Worm (Caenorhabditis elegans) whole organism, midembryonic: ENCODE data around the gene cyp-37B1.

Source experiments
- T22C8.4 ChIP-seq: fragments of 200-800 bp; sonication (Bioruptor generic); IDR thresholded peaks from 2 replicates; pipeline ENCODE4 v1.3.6; 2022; ENCODE audit warnings: missing genetic modification characterization, missing compliant biosample characterization
- cog-1 ChIP-seq: sonication (generic microtip); optimal IDR thresholded peaks from 2 replicates; lab custom pipeline; 2016; ENCODE audit warnings: missing genetic modification characterization, missing compliant biosample characterization
- flt-1 ChIP-seq: fragments of 200-800 bp; sonication (Bioruptor generic); IDR thresholded peaks from 2 replicates; pipeline ENCODE4 v1.3.6; 2022; ENCODE audit warnings: missing genetic modification characterization, missing compliant biosample characterization
- klf-2 ChIP-seq: fragments of 200-800 bp; sonication (Bioruptor generic); conservative IDR thresholded peaks from 2 replicates; pipeline ENCODE4 v1.3.6; 2022; ENCODE audit warnings: missing genetic modification reagents, missing genetic modification characterization, missing compliant biosample characterization
- med-1 ChIP-seq: sonication (generic microtip); optimal IDR thresholded peaks from 2 replicates; lab custom pipeline; 2017; ENCODE audit warnings: missing genetic modification characterization, mild to moderate bottlenecking, missing compliant biosample characterization, antibody characterized with exemption, missing genetic modification reagents; ENCODE audit not compliant: insufficient read depth
- ref-1 ChIP-seq: fragments of 200-800 bp; sonication (Bioruptor generic); conservative IDR thresholded peaks from 2 replicates; pipeline ENCODE4 v1.3.6; 2022; ENCODE audit warnings: missing genetic modification reagents, missing genetic modification characterization, missing compliant biosample characterization
- tab-1 ChIP-seq: fragments of 200-800 bp; sonication (Bioruptor generic); IDR thresholded peaks from 2 replicates; pipeline ENCODE4 v1.3.6; 2022; ENCODE audit warnings: missing genetic modification characterization, missing compliant biosample characterization
- ztf-23 ChIP-seq: fragments of 200-800 bp; sonication (Bioruptor generic); IDR thresholded peaks from 2 replicates; pipeline ENCODE4 v1.3.6; 2022; ENCODE audit warnings: missing genetic modification reagents, missing genetic modification characterization, missing compliant biosample characterization
- ztf-29 ChIP-seq: fragments of 200-800 bp; sonication (Bioruptor generic); IDR thresholded peaks from 2 replicates; pipeline ENCODE4 v1.3.6; 2022; ENCODE audit warnings: missing genetic modification reagents, missing genetic modification characterization, missing compliant biosample characterization

Gene cyp-37B1

ce11 chrV:16277918-16278317, at the start of gene cyp-37B1:
Gene cyp-37B1, plus strand, starts transcription at chrV:16278116.
- TF ChIP-seq ref-1 (GFP tag; lab: Robert Waterston, UW), result no peak
- no peak for TF ChIP-seq flt-1 (GFP tag; lab: Robert Waterston, UW)
- TF ChIP-seq T22C8.4 (GFP tag; lab: Robert Waterston, UW), result no peak
- no peak for TF ChIP-seq tab-1 (GFP tag; lab: Robert Waterston, UW)
- TF ChIP-seq med-1 (GFP tag; lab: Kevin White, UChicago), result no peak
- TF ChIP-seq klf-2 (GFP tag; lab: Robert Waterston, UW), result no peak
- no peak for TF ChIP-seq ztf-29 (GFP tag; lab: Robert Waterston, UW)
- no peak for TF ChIP-seq cog-1 (tag; lab: Kevin White, UChicago)
- no peak for TF ChIP-seq ztf-23 (GFP tag; lab: Robert Waterston, UW)

- TF ChIP-seq ztf-23 (GFP tag; lab: Robert Waterston, UW) (no peak), tab-1 (GFP tag; lab: Robert Waterston, UW) (no peak), flt-1 (GFP tag; lab: Robert Waterston, UW) (no peak), ref-1 (GFP tag; lab: Robert Waterston, UW) (no peak), T22C8.4 (GFP tag; lab: Robert Waterston, UW) (no peak), med-1 (GFP tag; lab: Kevin White, UChicago) (no peak), klf-2 (GFP tag; lab: Robert Waterston, UW) (no peak)
These were observed 48.5 kb upstream of the cyp-37B1 start for ce11 chrV:16229439-16229838.

ce11 chrV:16229896-16230295, 48.0 kb upstream of the cyp-37B1 start, which contains the start of the genes F21H7.2 and F21H7.12:
Gene F21H7.2, minus strand, starts transcription at chrV:16229996.
Gene F21H7.12, plus strand, starts transcription at chrV:16230165.
- no peak for TF ChIP-seq klf-2 (GFP tag; lab: Robert Waterston, UW)

- no peak for TF ChIP-seq cog-1 (tag; lab: Kevin White, UChicago)
- TF ChIP-seq ref-1 (GFP tag; lab: Robert Waterston, UW), result no peak
- TF ChIP-seq ztf-29 (GFP tag; lab: Robert Waterston, UW), result no peak
- TF ChIP-seq T22C8.4 (GFP tag; lab: Robert Waterston, UW), result no peak
- TF ChIP-seq klf-2 (GFP tag; lab: Robert Waterston, UW), result no peak
- no peak for TF ChIP-seq flt-1 (GFP tag; lab: Robert Waterston, UW)
- TF ChIP-seq tab-1 (GFP tag; lab: Robert Waterston, UW), result no peak
- TF ChIP-seq med-1 (GFP tag; lab: Kevin White, UChicago), result no peak
- no peak for TF ChIP-seq ztf-23 (GFP tag; lab: Robert Waterston, UW)
These were observed 45.7 kb upstream of the cyp-37B1 start, which contains the start of gene gst-22 for ce11 chrV:16232180-16232579. Gene gst-22, minus strand, starts transcription at chrV:16232282.

- TF ChIP-seq ztf-29 (GFP tag; lab: Robert Waterston, UW), result no peak
- TF ChIP-seq ref-1 (GFP tag; lab: Robert Waterston, UW), result no peak
- no peak for TF ChIP-seq flt-1 (GFP tag; lab: Robert Waterston, UW)
- TF ChIP-seq T22C8.4 (GFP tag; lab: Robert Waterston, UW), result no peak
- no peak for TF ChIP-seq med-1 (GFP tag; lab: Kevin White, UChicago)
- TF ChIP-seq tab-1 (GFP tag; lab: Robert Waterston, UW), result no peak
- TF ChIP-seq cog-1 (tag; lab: Kevin White, UChicago), result no peak
- TF ChIP-seq ztf-23 (GFP tag; lab: Robert Waterston, UW), result no peak
- no peak for TF ChIP-seq klf-2 (GFP tag; lab: Robert Waterston, UW)
These were observed 44.3 kb upstream of the cyp-37B1 start, which contains the start of gene clec-233 for ce11 chrV:16233624-16234023. Gene clec-233, plus strand, starts transcription at chrV:16233924.

ce11 chrV:16235135-16235534, 42.8 kb upstream of the cyp-37B1 start, which contains the start of gene F21H7.3:
Gene F21H7.3, minus strand, starts transcription at chrV:16235235.
- TF ChIP-seq tab-1 (GFP tag; lab: Robert Waterston, UW), result no peak
- TF ChIP-seq ztf-29 (GFP tag; lab: Robert Waterston, UW), result no peak
- no peak for TF ChIP-seq cog-1 (tag; lab: Kevin White, UChicago)
- no peak for TF ChIP-seq klf-2 (GFP tag; lab: Robert Waterston, UW)
- no peak for TF ChIP-seq ztf-23 (GFP tag; lab: Robert Waterston, UW)
- TF ChIP-seq ref-1 (GFP tag; lab: Robert Waterston, UW), result no peak
- no peak for TF ChIP-seq med-1 (GFP tag; lab: Kevin White, UChicago)
- no peak for TF ChIP-seq T22C8.4 (GFP tag; lab: Robert Waterston, UW)
- no peak for TF ChIP-seq flt-1 (GFP tag; lab: Robert Waterston, UW)

- no peak for TF ChIP-seq T22C8.4 (GFP tag; lab: Robert Waterston, UW)
- TF ChIP-seq flt-1 (GFP tag; lab: Robert Waterston, UW), result no peak
- no peak for TF ChIP-seq cog-1 (tag; lab: Kevin White, UChicago)
- no peak for TF ChIP-seq med-1 (GFP tag; lab: Kevin White, UChicago)
- TF ChIP-seq ref-1 (GFP tag; lab: Robert Waterston, UW), result no peak
- TF ChIP-seq klf-2 (GFP tag; lab: Robert Waterston, UW), result no peak
These were observed 42.3 kb upstream of the cyp-37B1 start, which contains the start of gene srh-98 for ce11 chrV:16235647-16236046. Gene srh-98, minus strand, starts transcription at chrV:16235747.

- TF ChIP-seq klf-2 (GFP tag; lab: Robert Waterston, UW) (no peak), cog-1 (tag; lab: Kevin White, UChicago) (no peak), tab-1 (GFP tag; lab: Robert Waterston, UW) (no peak), ztf-23 (GFP tag; lab: Robert Waterston, UW) (no peak), ztf-29 (GFP tag; lab: Robert Waterston, UW) (no peak), T22C8.4 (GFP tag; lab: Robert Waterston, UW) (no peak), flt-1 (GFP tag; lab: Robert Waterston, UW) (no peak), med-1 (GFP tag; lab: Kevin White, UChicago) (no peak), ref-1 (GFP tag; lab: Robert Waterston, UW) (no peak)
These were observed 40.7 kb upstream of the cyp-37B1 start, which contains the start of gene F21H7.5 for ce11 chrV:16237223-16237622. Gene F21H7.5, plus strand, starts transcription at chrV:16237523.

- TF ChIP-seq med-1 (GFP tag; lab: Kevin White, UChicago), result no peak
- no peak for TF ChIP-seq tab-1 (GFP tag; lab: Robert Waterston, UW)
- TF ChIP-seq T22C8.4 (GFP tag; lab: Robert Waterston, UW), result no peak
- TF ChIP-seq cog-1 (tag; lab: Kevin White, UChicago), result no peak
- TF ChIP-seq flt-1 (GFP tag; lab: Robert Waterston, UW), result no peak
- no peak for TF ChIP-seq ztf-23 (GFP tag; lab: Robert Waterston, UW)
- TF ChIP-seq klf-2 (GFP tag; lab: Robert Waterston, UW), result no peak
- no peak for TF ChIP-seq ztf-29 (GFP tag; lab: Robert Waterston, UW)
- TF ChIP-seq ref-1 (GFP tag; lab: Robert Waterston, UW), result no peak
These were observed 33.8 kb upstream of the cyp-37B1 start, which contains the start of gene srh-104 for ce11 chrV:16244078-16244477. Gene srh-104, minus strand, starts transcription at chrV:16244178.
